Worm (Caenorhabditis elegans) whole organism, midembryonic: ENCODE data around the gene F59B10.3.

Source experiments
- T22C8.4 ChIP-seq: fragments of 200-800 bp; sonication (Bioruptor generic); IDR thresholded peaks from 2 replicates; pipeline ENCODE4 v1.3.6; 2022; ENCODE audit warnings: missing genetic modification characterization, missing compliant biosample characterization
- cog-1 ChIP-seq: sonication (generic microtip); optimal IDR thresholded peaks from 2 replicates; lab custom pipeline; 2016; ENCODE audit warnings: missing genetic modification characterization, missing compliant biosample characterization
- flt-1 ChIP-seq: fragments of 200-800 bp; sonication (Bioruptor generic); IDR thresholded peaks from 2 replicates; pipeline ENCODE4 v1.3.6; 2022; ENCODE audit warnings: missing genetic modification characterization, missing compliant biosample characterization
- klf-2 ChIP-seq: fragments of 200-800 bp; sonication (Bioruptor generic); conservative IDR thresholded peaks from 2 replicates; pipeline ENCODE4 v1.3.6; 2022; ENCODE audit warnings: missing genetic modification reagents, missing genetic modification characterization, missing compliant biosample characterization
- med-1 ChIP-seq: sonication (generic microtip); optimal IDR thresholded peaks from 2 replicates; lab custom pipeline; 2017; ENCODE audit warnings: missing genetic modification characterization, mild to moderate bottlenecking, missing compliant biosample characterization, antibody characterized with exemption, missing genetic modification reagents; ENCODE audit not compliant: insufficient read depth
- ref-1 ChIP-seq: fragments of 200-800 bp; sonication (Bioruptor generic); conservative IDR thresholded peaks from 2 replicates; pipeline ENCODE4 v1.3.6; 2022; ENCODE audit warnings: missing genetic modification reagents, missing genetic modification characterization, missing compliant biosample characterization
- tab-1 ChIP-seq: fragments of 200-800 bp; sonication (Bioruptor generic); IDR thresholded peaks from 2 replicates; pipeline ENCODE4 v1.3.6; 2022; ENCODE audit warnings: missing genetic modification characterization, missing compliant biosample characterization
- ztf-23 ChIP-seq: fragments of 200-800 bp; sonication (Bioruptor generic); IDR thresholded peaks from 2 replicates; pipeline ENCODE4 v1.3.6; 2022; ENCODE audit warnings: missing genetic modification reagents, missing genetic modification characterization, missing compliant biosample characterization
- ztf-29 ChIP-seq: fragments of 200-800 bp; sonication (Bioruptor generic); IDR thresholded peaks from 2 replicates; pipeline ENCODE4 v1.3.6; 2022; ENCODE audit warnings: missing genetic modification reagents, missing genetic modification characterization, missing compliant biosample characterization

Gene F59B10.3

DNA sequence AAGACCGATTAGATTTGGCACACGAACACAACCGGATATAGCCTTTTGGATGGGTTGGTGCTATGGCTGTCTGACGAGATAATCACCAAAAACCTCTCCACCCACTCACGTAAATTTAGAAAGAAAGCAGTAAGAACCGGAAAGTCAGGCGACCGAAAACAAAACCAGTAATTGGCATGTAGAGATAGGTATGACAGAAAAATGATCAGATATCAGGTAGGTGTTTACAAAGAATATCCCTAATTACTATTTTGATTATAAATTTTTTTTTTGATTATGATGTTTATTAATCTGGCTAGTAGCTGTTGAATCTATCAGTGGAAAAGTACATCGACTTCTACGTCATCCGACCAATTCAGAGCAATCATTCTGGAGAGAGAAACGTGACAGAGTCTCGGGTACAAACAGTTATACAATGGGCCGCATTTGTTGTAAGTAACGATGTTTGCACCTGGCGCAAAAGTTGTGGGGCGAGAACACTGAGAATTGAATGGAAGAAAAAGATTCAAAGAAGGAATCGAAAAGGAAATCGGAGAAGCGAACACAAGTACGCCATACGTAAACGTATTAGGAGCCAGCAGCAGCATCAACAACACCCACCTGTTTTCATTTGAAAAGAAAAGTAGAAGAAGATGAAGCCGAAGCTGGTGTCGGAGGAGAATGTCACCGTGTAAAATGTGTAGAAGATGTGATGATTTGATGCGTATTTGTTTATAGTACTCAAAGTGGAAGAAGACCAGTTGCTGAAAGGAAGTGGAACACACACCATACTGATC is 40.7 kb downstream of the F59B10.3 start:
- TF ChIP-seq ztf-23 (GFP tag; lab: Robert Waterston, UW) (no peak), ref-1 (GFP tag; lab: Robert Waterston, UW) (no peak)

DNA sequence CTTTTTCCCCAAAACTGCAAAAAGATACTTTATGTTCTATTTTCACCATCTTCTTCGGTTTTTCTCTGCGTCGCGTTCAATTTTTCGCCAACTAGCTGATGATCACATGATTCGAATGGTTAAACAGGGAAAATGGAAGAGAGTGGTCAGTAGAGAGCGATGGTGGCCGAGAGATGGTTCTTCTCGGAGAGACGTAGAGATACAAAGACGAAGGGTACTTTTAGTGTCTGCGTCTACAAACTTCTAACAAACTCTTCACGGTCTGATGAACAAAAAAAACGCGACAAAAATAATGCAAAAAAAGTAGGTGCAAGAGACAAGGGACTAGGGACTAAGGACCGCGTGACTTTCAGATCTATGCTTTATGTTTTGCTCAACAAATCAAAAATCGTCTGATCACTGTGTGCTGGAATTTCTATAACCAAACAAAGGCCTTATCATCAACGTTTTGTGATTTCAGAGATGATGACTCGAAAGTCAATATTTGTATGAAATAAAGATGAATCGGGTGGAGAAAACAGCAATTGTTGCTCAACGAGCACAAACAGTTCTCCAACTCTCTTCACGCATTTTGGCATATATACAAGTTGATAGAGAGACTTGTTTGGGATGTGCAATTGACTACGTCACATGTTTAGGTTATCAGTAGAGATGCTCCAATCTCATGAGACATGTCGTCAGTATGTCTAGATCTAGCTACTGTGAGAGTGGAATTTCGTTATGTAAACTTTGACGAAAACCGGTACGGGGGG is 41.8 kb downstream of the F59B10.3 start:
- TF ChIP-seq cog-1: peak; percentile 16
- no peak for TF ChIP-seq T22C8.4 (GFP tag; lab: Robert Waterston, UW)
- TF ChIP-seq ref-1 (GFP tag; lab: Robert Waterston, UW): no peak
- no peak for TF ChIP-seq med-1 (GFP tag; lab: Kevin White, UChicago)
- TF ChIP-seq ztf-29 (GFP tag; lab: Robert Waterston, UW): no peak
- TF ChIP-seq flt-1 (GFP tag; lab: Robert Waterston, UW): no peak
- no peak for TF ChIP-seq klf-2
- TF ChIP-seq tab-1: no peak
- 0 out of 2 replicates have a peak, but pooled peaks have one; percentile 57 for TF ChIP-seq ztf-23 (GFP tag; lab: Robert Waterston, UW)

DNA sequence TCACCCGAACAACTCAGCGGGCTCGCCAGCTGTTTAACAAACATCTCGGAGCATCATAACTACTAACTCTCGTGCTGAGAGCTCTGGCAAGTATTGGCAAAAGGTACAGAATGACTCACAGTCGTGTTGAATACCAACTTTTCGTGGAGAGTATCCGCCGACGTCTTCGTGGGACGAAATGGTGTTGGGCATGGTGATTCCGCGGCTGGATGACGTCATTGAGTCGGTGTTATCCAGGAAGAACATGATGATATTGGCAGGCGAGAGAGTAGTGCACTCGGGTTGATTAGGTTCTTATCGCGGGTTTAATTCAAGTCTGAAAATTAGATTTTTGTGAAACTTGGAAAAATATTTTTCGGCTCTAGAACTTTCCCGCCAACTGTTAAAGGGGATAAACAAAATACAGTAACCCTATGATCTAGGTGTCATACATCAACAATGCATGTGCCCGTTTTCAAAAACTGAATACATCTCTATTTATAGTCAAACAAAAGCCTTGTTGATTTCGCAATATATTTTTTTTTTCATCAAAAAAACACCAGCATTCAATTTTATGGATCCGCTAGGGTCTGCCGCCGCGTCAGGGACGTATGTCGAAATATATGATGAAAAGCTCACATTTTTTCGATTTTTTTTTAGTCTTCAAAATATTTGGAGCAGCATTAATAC is 43.2 kb downstream of the F59B10.3 start:
- 0 out of 2 replicates have a peak, but pooled peaks have one; percentile 28 for TF ChIP-seq tab-1
- no peak for TF ChIP-seq ztf-23 (GFP tag; lab: Robert Waterston, UW)
- TF ChIP-seq T22C8.4 (GFP tag; lab: Robert Waterston, UW): no peak
- no peak for TF ChIP-seq flt-1 (GFP tag; lab: Robert Waterston, UW)
- TF ChIP-seq cog-1: no peak
- TF ChIP-seq ref-1 (GFP tag; lab: Robert Waterston, UW): no peak
- TF ChIP-seq ztf-29 (GFP tag; lab: Robert Waterston, UW): no peak
- no peak for TF ChIP-seq med-1 (GFP tag; lab: Kevin White, UChicago)

DNA sequence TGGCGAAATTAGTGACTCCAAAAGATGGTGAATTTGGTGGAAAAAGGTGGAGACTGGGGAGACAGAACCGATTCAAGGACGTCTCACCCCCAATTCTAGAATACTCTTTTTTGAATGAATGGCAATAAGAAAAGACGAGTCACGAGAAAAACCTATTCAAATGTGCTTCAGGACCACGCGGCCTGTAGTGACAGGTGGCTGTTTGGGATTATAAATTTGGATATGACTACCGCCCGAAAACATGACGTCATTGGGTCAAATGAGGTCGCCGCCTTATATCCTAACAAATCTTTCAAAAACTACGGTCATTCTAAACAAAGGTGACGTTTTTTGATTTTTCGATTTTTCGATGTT is 43.7 kb downstream of the F59B10.3 start:
- no peak for TF ChIP-seq cog-1
- 0 out of 2 replicates have a peak, but pooled peaks have one; percentile 31 for TF ChIP-seq flt-1 (GFP tag; lab: Robert Waterston, UW)
- no peak for TF ChIP-seq ztf-23 (GFP tag; lab: Robert Waterston, UW)

DNA sequence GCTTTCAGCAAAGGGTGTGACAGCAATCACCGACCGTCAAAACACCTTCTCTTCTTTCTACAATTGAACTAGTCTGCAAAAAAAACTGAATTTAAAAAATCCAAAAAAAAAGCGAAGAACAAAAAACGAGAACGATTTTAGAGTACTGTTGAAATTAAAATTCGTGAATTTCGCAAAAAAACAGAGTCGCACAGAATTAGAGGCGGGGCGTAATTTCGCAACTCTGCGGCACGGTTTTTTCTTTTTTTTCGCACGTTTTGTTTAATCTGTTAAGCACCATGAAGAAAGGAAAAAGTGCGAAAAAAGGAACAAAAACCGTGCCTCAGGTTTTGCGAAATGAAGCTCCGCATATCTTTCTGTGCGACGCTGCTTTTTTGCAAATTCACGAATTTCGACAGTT is 44.6 kb downstream of the F59B10.3 start, which contains the start of gene mnk-1:
TSS of gene mnk-1 (minus strand) at position 73 of the 400 bp plus-strand sequence.
- TF ChIP-seq tab-1: no peak
- no peak for TF ChIP-seq ref-1 (GFP tag; lab: Robert Waterston, UW)
- no peak for TF ChIP-seq cog-1
- no peak for TF ChIP-seq ztf-29 (GFP tag; lab: Robert Waterston, UW)
- no peak for TF ChIP-seq ztf-23 (GFP tag; lab: Robert Waterston, UW)
- no peak for TF ChIP-seq flt-1 (GFP tag; lab: Robert Waterston, UW)
- TF ChIP-seq klf-2: no peak
- TF ChIP-seq med-1 (GFP tag; lab: Kevin White, UChicago): no peak
- no peak for TF ChIP-seq T22C8.4 (GFP tag; lab: Robert Waterston, UW)

DNA sequence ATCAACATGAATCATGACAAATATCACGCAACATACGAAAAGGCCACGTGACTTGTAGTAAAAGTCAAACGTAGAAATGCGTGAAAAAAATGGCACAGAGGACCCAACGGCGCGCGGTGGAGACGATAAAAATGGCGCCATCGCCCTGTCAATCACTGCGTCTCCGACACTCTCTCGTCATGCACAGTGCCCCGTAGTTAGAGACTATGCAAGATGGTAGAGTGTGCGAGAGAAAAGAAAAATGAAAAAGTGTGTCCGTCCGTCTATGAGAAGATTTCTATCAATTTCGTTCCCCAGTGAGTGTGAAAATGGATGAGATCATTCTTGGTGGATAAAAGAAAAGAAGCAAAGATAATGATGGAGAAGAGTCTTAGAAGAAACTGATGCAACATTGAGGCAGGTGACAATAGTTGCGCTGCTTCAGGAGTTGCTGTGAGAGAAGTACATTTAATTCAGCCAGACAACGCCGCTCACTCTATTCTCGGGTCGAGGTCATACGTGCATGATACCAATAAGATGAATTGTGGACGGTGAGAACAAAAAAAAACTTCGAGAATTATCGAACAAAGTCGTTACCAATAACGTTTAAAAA is 45.2 kb downstream of the F59B10.3 start:
- TF ChIP-seq klf-2 (no peak), T22C8.4 (GFP tag; lab: Robert Waterston, UW) (no peak), ref-1 (GFP tag; lab: Robert Waterston, UW) (no peak), flt-1 (GFP tag; lab: Robert Waterston, UW) (0 out of 2 replicates have a peak, but pooled peaks have one; percentile 6), tab-1 (no peak), cog-1 (no peak), ztf-23 (GFP tag; lab: Robert Waterston, UW) (no peak), med-1 (GFP tag; lab: Kevin White, UChicago) (no peak)

DNA sequence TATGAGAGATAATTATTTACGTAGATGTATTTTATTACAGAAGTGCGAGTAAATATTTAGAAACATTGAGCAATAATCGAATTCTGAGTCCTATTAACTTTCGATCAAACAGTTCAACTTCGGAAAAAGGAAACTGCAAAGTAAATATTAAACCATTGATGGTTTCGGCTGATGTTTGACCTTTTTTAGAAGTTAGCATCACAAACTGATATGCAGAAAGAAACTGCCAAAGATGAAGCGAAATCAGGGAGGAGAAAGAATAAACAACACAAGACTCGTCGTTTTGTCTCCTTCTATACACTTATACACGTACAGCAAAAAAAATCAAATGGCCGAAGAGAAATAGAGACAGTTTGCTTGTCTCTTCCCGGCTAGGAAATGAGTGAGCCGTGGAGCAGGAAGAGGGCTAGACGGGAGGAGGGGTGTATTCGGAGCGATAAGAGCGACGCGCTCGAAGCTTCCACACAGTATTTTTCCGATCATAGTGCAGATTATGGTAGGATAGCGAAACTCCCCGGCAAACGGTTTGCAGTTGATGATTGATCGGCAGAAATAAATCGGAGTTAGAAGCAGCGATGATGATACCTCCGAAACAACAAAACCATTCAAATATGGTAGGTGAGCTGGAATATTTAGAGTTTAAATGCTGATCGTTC is 46.3 kb downstream of the F59B10.3 start:
- TF ChIP-seq ztf-29 (GFP tag; lab: Robert Waterston, UW) (no peak), flt-1 (GFP tag; lab: Robert Waterston, UW) (no peak), ref-1 (GFP tag; lab: Robert Waterston, UW) (no peak), T22C8.4 (GFP tag; lab: Robert Waterston, UW) (no peak), tab-1 (no peak), med-1 (GFP tag; lab: Kevin White, UChicago) (no peak), cog-1 (no peak), ztf-23 (GFP tag; lab: Robert Waterston, UW) (no peak), klf-2 (no peak)

DNA sequence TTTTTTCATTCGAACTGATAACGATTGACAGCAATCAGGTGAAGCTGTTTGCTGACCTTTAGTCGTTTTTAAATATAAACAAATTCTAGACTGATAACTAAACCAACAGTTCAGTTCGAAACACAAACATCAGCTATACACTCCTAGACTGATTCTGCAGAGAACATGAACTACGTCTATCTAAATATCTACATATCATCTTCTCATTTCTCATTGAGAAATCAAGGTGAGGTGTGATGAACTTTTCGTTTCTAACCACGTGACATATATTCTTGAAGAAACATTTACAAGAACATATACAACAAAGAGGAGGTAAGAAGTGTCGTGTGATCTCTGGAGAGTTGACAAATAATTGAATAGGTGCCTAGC is 46.8 kb downstream of the F59B10.3 start:
- TF ChIP-seq ztf-29 (GFP tag; lab: Robert Waterston, UW) (no peak), tab-1 (no peak), med-1 (GFP tag; lab: Kevin White, UChicago) (no peak), ztf-23 (GFP tag; lab: Robert Waterston, UW) (no peak), ref-1 (GFP tag; lab: Robert Waterston, UW) (no peak), klf-2 (no peak), T22C8.4 (GFP tag; lab: Robert Waterston, UW) (no peak), cog-1 (no peak), flt-1 (GFP tag; lab: Robert Waterston, UW) (no peak)
